Worm (Caenorhabditis elegans) whole organism, L4 larva: ENCODE data around the gene ptr-13.

Experiments used
- D1046.2 ChIP-seq: fragments of 200-800 bp; sonication (Bioruptor generic); IDR thresholded peaks from 2 replicates; pipeline ENCODE4 v1.3.6; 2022; ENCODE audit warnings: missing genetic modification characterization, missing compliant biosample characterization
- F37D6.2 ChIP-seq: sonication (generic microtip); optimal IDR thresholded peaks from 2 replicates; lab custom pipeline; 2016; ENCODE audit warnings: mild to moderate bottlenecking, missing genetic modification characterization, missing compliant biosample characterization
- F49E8.2 ChIP-seq: sonication (generic microtip); optimal IDR thresholded peaks from 2 replicates; lab custom pipeline; 2016; ENCODE audit warnings: missing compliant biosample characterization, mild to moderate bottlenecking, missing genetic modification characterization, borderline replicate concordance
- T20F7.1 ChIP-seq: fragments of 200-800 bp; sonication (Bioruptor generic); optimal IDR thresholded peaks from 2 replicates; lab custom pipeline; 2018; ENCODE audit warnings: mild to moderate bottlenecking, missing genetic modification characterization, missing compliant biosample characterization
- Y105C5A.15 ChIP-seq: fragments of 200-800 bp; sonication (Bioruptor generic); IDR thresholded peaks from 2 replicates; pipeline ENCODE4 v1.3.6; 2022; ENCODE audit warnings: missing genetic modification characterization, missing compliant biosample characterization
- Y75B8A.6 ChIP-seq: fragments of 200-800 bp; sonication (Bioruptor generic); IDR thresholded peaks from 2 replicates; pipeline ENCODE4 v1.3.6; 2022; ENCODE audit warnings: missing genetic modification reagents, missing genetic modification characterization, missing compliant biosample characterization
- ZK546.5 ChIP-seq, 2 experiments: sonication (generic microtip); optimal IDR thresholded peaks; 2 replicates each; lab custom pipeline; 2017; ENCODE audit warnings: missing biosample characterization in 2 of 2, missing genetic modification characterization in 2 of 2
- aha-1 ChIP-seq: fragments of 150-350 bp; peaks from one replicate; lab custom pipeline; 2014; ENCODE audit warnings: missing biosample characterization, missing genetic modification characterization
- ceh-28 ChIP-seq: fragments of 150-350 bp; optimal IDR thresholded peaks from 2 replicates; lab custom pipeline; 2014; ENCODE audit warnings: missing biosample characterization, missing genetic modification reagents, missing genetic modification characterization
- ceh-32 ChIP-seq: sonication (generic microtip); optimal IDR thresholded peaks from 2 replicates; lab custom pipeline; 2016; ENCODE audit warnings: mild to moderate bottlenecking, missing genetic modification characterization, missing compliant biosample characterization; ENCODE audit not compliant: poor library complexity
- ceh-82 ChIP-seq: sonication (generic microtip); optimal IDR thresholded peaks from 2 replicates; lab custom pipeline; 2017; ENCODE audit warnings: missing biosample characterization, missing genetic modification characterization
- cey-2 ChIP-seq: sonication (generic microtip); optimal IDR thresholded peaks from 3 replicates; lab custom pipeline; 2017; ENCODE audit warnings: missing genetic modification characterization, mild to moderate bottlenecking, missing compliant biosample characterization, antibody characterized with exemption, borderline replicate concordance; ENCODE audit not compliant: insufficient read depth
- ctbp-1 ChIP-seq: fragments of 200-800 bp; sonication (Bioruptor generic); IDR thresholded peaks from 2 replicates; pipeline ENCODE4 v1.3.6; 2022; ENCODE audit warnings: missing genetic modification reagents, missing genetic modification characterization, missing compliant biosample characterization
- daf-16 ChIP-seq, 3 experiments: sonication (generic microtip); optimal IDR thresholded peaks; 2 replicates each; lab custom pipeline; 2016 to 2017; ENCODE audit warnings: missing genetic modification characterization in 3 of 3, missing genetic modification reagents in 3 of 3, mild to moderate bottlenecking in 2 of 3, missing compliant biosample characterization in 2 of 3, missing biosample characterization in 1 of 3, moderate library complexity in 1 of 3
- dve-1 ChIP-seq: sonication (generic microtip); optimal IDR thresholded peaks from 2 replicates; lab custom pipeline; 2017; ENCODE audit warnings: antibody characterized with exemption, mild to moderate bottlenecking, missing genetic modification characterization, missing compliant biosample characterization; ENCODE audit not compliant: insufficient read depth
- egl-27 ChIP-seq: sonication (generic microtip); optimal IDR thresholded peaks from 3 replicates; lab custom pipeline; 2017; ENCODE audit warnings: missing biosample characterization, missing genetic modification reagents, missing genetic modification characterization
- fos-1 ChIP-seq: fragments of 150-350 bp; optimal IDR thresholded peaks from 2 replicates; lab custom pipeline; 2014; ENCODE audit warnings: missing biosample characterization, missing genetic modification characterization
- gei-8 ChIP-seq: fragments of 200-800 bp; sonication (Bioruptor generic); optimal IDR thresholded peaks from 2 replicates; lab custom pipeline; 2018; ENCODE audit warnings: mild to moderate bottlenecking, missing genetic modification characterization, missing compliant biosample characterization
- hlh-30 ChIP-seq: sonication (generic microtip); optimal IDR thresholded peaks from 2 replicates; lab custom pipeline; 2017; ENCODE audit warnings: antibody characterized with exemption, mild to moderate bottlenecking, missing genetic modification characterization, missing compliant biosample characterization; ENCODE audit not compliant: insufficient read depth
- hmg-1.1 ChIP-seq: fragments of 200-800 bp; sonication (Bioruptor generic); IDR thresholded peaks from 2 replicates; pipeline ENCODE4 v1.3.6; 2022; ENCODE audit warnings: missing genetic modification reagents, missing genetic modification characterization, missing compliant biosample characterization
- lin-1 ChIP-seq: fragments of 200-800 bp; sonication (Bioruptor generic); IDR thresholded peaks from 2 replicates; pipeline ENCODE4 v1.3.6; 2022; ENCODE audit warnings: missing genetic modification reagents, missing genetic modification characterization, missing compliant biosample characterization
- lin-29 ChIP-seq: fragments of 200-800 bp; sonication (Bioruptor generic); IDR thresholded peaks from 2 replicates; pipeline ENCODE4 v1.3.6; 2022; ENCODE audit warnings: missing genetic modification reagents, missing genetic modification characterization, missing compliant biosample characterization
- lin-38 ChIP-seq: fragments of 200-800 bp; sonication (Bioruptor generic); IDR thresholded peaks from 2 replicates; pipeline ENCODE4 v1.3.6; 2022; ENCODE audit warnings: missing genetic modification reagents, missing genetic modification characterization, missing compliant biosample characterization
- mdl-1 ChIP-seq, 2 experiments: fragments of 150-350 bp in 1 of 2; sonication (generic microtip) in 1 of 2; optimal IDR thresholded peaks; 2 replicates each; lab custom pipeline; 2014 to 2017; ENCODE audit warnings: missing biosample characterization in 2 of 2, missing genetic modification characterization in 2 of 2
- mep-1 ChIP-seq: fragments of 150-350 bp; sonication (generic microtip); optimal IDR thresholded peaks from 3 replicates; lab custom pipeline; 2014; ENCODE audit warnings: missing biosample characterization, missing genetic modification characterization
- mes-2 ChIP-seq: sonication (generic microtip); optimal IDR thresholded peaks from 2 replicates; lab custom pipeline; 2016; ENCODE audit warnings: missing genotype, mild to moderate bottlenecking, missing genetic modification characterization, missing compliant biosample characterization; ENCODE audit not compliant: poor library complexity, severe bottlenecking
- nhr-10 ChIP-seq: fragments of 150-350 bp; optimal IDR thresholded peaks from 2 replicates; lab custom pipeline; 2014; ENCODE audit warnings: missing biosample characterization, missing genetic modification characterization
- nhr-102 ChIP-seq: sonication (generic microtip); optimal IDR thresholded peaks from 2 replicates; lab custom pipeline; 2016; ENCODE audit warnings: mild to moderate bottlenecking, missing genetic modification characterization, moderate library complexity, missing compliant biosample characterization
- nhr-11 ChIP-seq: fragments of 150-350 bp; optimal IDR thresholded peaks from 2 replicates; lab custom pipeline; 2014; ENCODE audit warnings: missing biosample characterization, missing genetic modification characterization
- nhr-111 ChIP-seq: fragments of 200-800 bp; sonication (Bioruptor generic); optimal IDR thresholded peaks from 2 replicates; lab custom pipeline; 2018; ENCODE audit warnings: mild to moderate bottlenecking, missing genetic modification characterization, missing compliant biosample characterization
- nhr-25 ChIP-seq: sonication (generic microtip); optimal IDR thresholded peaks from 2 replicates; lab custom pipeline; 2017; ENCODE audit warnings: missing genetic modification characterization, mild to moderate bottlenecking, missing compliant biosample characterization, antibody characterized with exemption, moderate library complexity, borderline replicate concordance; ENCODE audit not compliant: insufficient read depth
- nhr-28 ChIP-seq: fragments of 150-350 bp; optimal IDR thresholded peaks from 2 replicates; lab custom pipeline; 2014; ENCODE audit warnings: missing biosample characterization, missing genetic modification characterization
- nhr-41 ChIP-seq: fragments of 200-800 bp; sonication (Bioruptor generic); IDR thresholded peaks from 2 replicates; pipeline ENCODE4 v1.3.6; 2022; ENCODE audit warnings: missing genetic modification reagents, missing genetic modification characterization, missing compliant biosample characterization
- nhr-42 ChIP-seq: fragments of 200-800 bp; sonication (Bioruptor generic); IDR thresholded peaks from 2 replicates; pipeline ENCODE4 v1.3.6; 2022; ENCODE audit warnings: missing genetic modification characterization, missing compliant biosample characterization
- nhr-48 ChIP-seq: sonication (generic microtip); optimal IDR thresholded peaks from 2 replicates; lab custom pipeline; 2016; ENCODE audit warnings: mild to moderate bottlenecking, missing genetic modification characterization, missing compliant biosample characterization
- nhr-6 ChIP-seq: fragments of 150-350 bp; optimal IDR thresholded peaks from 2 replicates; lab custom pipeline; 2014; ENCODE audit warnings: missing biosample characterization, missing genetic modification characterization
- nhr-77 ChIP-seq: fragments of 150-350 bp; optimal IDR thresholded peaks from 2 replicates; lab custom pipeline; 2014; ENCODE audit warnings: missing biosample characterization, missing genetic modification characterization
- php-3 ChIP-seq: fragments of 200-800 bp; sonication (Bioruptor generic); IDR thresholded peaks from 2 replicates; pipeline ENCODE4 v1.3.6; 2022; ENCODE audit warnings: missing genetic modification reagents, missing genetic modification characterization, missing compliant biosample characterization
- snpc-4 ChIP-seq: fragments of 150-350 bp; optimal IDR thresholded peaks from 2 replicates; lab custom pipeline; 2014; ENCODE audit warnings: missing biosample characterization, missing genetic modification characterization
- spr-3 ChIP-seq: fragments of 200-800 bp; sonication (Bioruptor generic); optimal IDR thresholded peaks from 2 replicates; lab custom pipeline; 2018; ENCODE audit warnings: mild to moderate bottlenecking, missing genetic modification characterization, missing compliant biosample characterization
- tra-1 ChIP-seq: fragments of 200-800 bp; sonication (Bioruptor generic); IDR thresholded peaks from 2 replicates; pipeline ENCODE4 v1.3.6; 2022; ENCODE audit warnings: missing genetic modification reagents, missing genetic modification characterization, missing compliant biosample characterization
- unc-62 ChIP-seq, 3 experiments: fragments of 150-350 bp in 1 of 3; sonication (generic microtip); optimal IDR thresholded peaks in 2 of 3; peaks in 1 of 3; 1 replicate in 1 of 3; 2 replicates in 2 of 3; lab custom pipeline; 2014 to 2017; ENCODE audit warnings: missing biosample characterization in 3 of 3, missing genetic modification characterization in 3 of 3, missing genetic modification reagents in 3 of 3, missing genotype in 1 of 3
- vab-7 ChIP-seq: fragments of 200-800 bp; sonication (Bioruptor generic); IDR thresholded peaks from 2 replicates; pipeline ENCODE4 v1.3.6; 2022; ENCODE audit warnings: missing genetic modification reagents, missing genetic modification characterization, missing compliant biosample characterization
- zag-1 ChIP-seq: fragments of 150-350 bp; optimal IDR thresholded peaks from 2 replicates; lab custom pipeline; 2014; ENCODE audit warnings: missing biosample characterization, missing genetic modification characterization
- zfp-2 ChIP-seq: sonication (generic microtip); optimal IDR thresholded peaks from 2 replicates; lab custom pipeline; 2016; ENCODE audit warnings: mild to moderate bottlenecking, missing genetic modification characterization, missing compliant biosample characterization

The ptr-13 gene

ce11 chrII:11153080-11153479 is 9.2 kb downstream of the ptr-13 start (continued):
- TF ChIP-seq spr-3 (GFP tag; lab: Kevin White, UChicago), result no peak

DNA sequence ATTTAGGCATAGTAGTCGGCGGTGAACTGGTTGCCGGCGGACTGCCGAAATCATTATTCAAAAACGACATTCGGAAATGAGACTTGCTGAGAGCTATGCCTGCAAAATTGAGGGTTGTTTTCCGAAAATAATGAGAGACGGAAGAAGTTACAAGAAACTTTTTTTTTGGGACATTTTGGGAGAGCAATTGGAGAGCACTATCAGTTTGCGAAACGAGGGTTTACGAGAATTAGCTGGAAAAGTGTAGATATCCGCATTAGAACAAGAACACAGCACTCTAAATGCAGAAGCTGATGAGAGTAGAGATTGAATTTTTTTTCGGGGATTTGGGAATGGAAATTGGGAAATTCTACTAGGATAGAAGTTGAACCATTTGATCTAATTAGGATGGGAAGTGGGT is 9.8 kb downstream of the ptr-13 start, which contains the start of gene pqm-1:
Gene pqm-1 (minus strand): TSS at position 101 of the 400 bp plus-strand sequence.
- no peak for TF ChIP-seq nhr-41 (GFP tag; lab: Robert Waterston, UW)
- TF ChIP-seq aha-1 (tag; lab: Kevin White, UChicago), result peak; percentile 21
- no peak for TF ChIP-seq T20F7.1 (GFP tag; lab: Kevin White, UChicago)
- TF ChIP-seq, all 104 proteins: peak for 1

ce11 chrII:11150976-11151375 is 11.3 kb downstream of the ptr-13 start:
- TF ChIP-seq ceh-32 (tag; lab: Kevin White, UChicago) (no peak), nhr-6 (tag; lab: Kevin White, UChicago) (no peak), egl-27 (no peak), tra-1 (GFP tag; lab: Robert Waterston, UW) (peak; percentile 56; the same call in 1 of the 2 replicates), nhr-77 (peak; percentile 69), aha-1 (tag; lab: Kevin White, UChicago) (peak; percentile 81), cey-2 (tag; lab: Kevin White, UChicago) (no peak), hlh-30 (tag; lab: Kevin White, UChicago) (peak; percentile 81), php-3 (GFP tag; lab: Robert Waterston, UW) (peak; percentile 49; the same call in 1 of the 2 replicates), Y75B8A.6 (GFP tag; lab: Robert Waterston, UW) (no peak), nhr-11 (tag; lab: Kevin White, UChicago) (no peak), ceh-82 (tag; lab: Kevin White, UChicago) (no peak), nhr-28 (tag; lab: Kevin White, UChicago) (peak; percentile 66), dve-1 (tag; lab: Kevin White, UChicago) (peak; percentile 93), nhr-102 (tag; lab: Kevin White, UChicago) (peak; percentile 60), ZK546.5 (tag; optimal IDR thresholded peaks at IDR 0.05; lab: Kevin White, UChicago) (no peak), daf-16 (GFP tag; optimal IDR thresholded peaks at IDR 0.05; lab: Kevin White, UChicago) (peak in 1 of 2 experiments; percentile 22), daf-16 (tag; optimal IDR thresholded peaks at IDR 0.05; lab: Kevin White, UChicago) (peak; percentile 93), hmg-1.1 (GFP tag; lab: Robert Waterston, UW) (no peak), snpc-4 (no peak), unc-62 (GFP tag; optimal IDR thresholded peaks at IDR 0.05 in 1 of 2; lab: Kevin White, UChicago) (no peak), unc-62 (tag; optimal IDR thresholded peaks at IDR 0.05; lab: Kevin White, UChicago) (no peak), mep-1 (tag; lab: Kevin White, UChicago) (peak; percentile 37), nhr-10 (tag; lab: Kevin White, UChicago) (peak; percentile 79), mes-2 (tag; lab: Kevin White, UChicago) (peak; percentile 39), nhr-42 (no peak), lin-29 (no peak), Y105C5A.15 (no peak), F37D6.2 (tag; lab: Kevin White, UChicago) (no peak), nhr-48 (tag; lab: Kevin White, UChicago) (peak; percentile 79), ctbp-1 (GFP tag; lab: Robert Waterston, UW) (no peak), vab-7 (GFP tag; lab: Robert Waterston, UW) (no peak), zag-1 (tag; lab: Kevin White, UChicago) (no peak), fos-1 (tag; lab: Kevin White, UChicago) (no peak), lin-1 (GFP tag; lab: Robert Waterston, UW) (no peak; the same call in 1 of the 2 replicates), gei-8 (GFP tag; lab: Kevin White, UChicago) (peak; percentile 49), lin-38 (GFP tag; lab: Robert Waterston, UW) (0 out of 2 replicates have a peak, but pooled peaks have one; percentile 25), F49E8.2 (tag; lab: Kevin White, UChicago) (no peak), ceh-28 (tag; lab: Kevin White, UChicago) (no peak), zfp-2 (tag; lab: Kevin White, UChicago) (no peak), spr-3 (GFP tag; lab: Kevin White, UChicago) (no peak), nhr-111 (GFP tag; lab: Kevin White, UChicago) (no peak), D1046.2 (no peak), mdl-1 (tag; optimal IDR thresholded peaks at IDR 0.05; lab: Kevin White, UChicago) (peak in 1 of 2 experiments; percentile 13), nhr-25 (tag; lab: Kevin White, UChicago) (no peak)
